Worm (Caenorhabditis elegans): ENCODE data around the gene nhr-57.

DNA sequence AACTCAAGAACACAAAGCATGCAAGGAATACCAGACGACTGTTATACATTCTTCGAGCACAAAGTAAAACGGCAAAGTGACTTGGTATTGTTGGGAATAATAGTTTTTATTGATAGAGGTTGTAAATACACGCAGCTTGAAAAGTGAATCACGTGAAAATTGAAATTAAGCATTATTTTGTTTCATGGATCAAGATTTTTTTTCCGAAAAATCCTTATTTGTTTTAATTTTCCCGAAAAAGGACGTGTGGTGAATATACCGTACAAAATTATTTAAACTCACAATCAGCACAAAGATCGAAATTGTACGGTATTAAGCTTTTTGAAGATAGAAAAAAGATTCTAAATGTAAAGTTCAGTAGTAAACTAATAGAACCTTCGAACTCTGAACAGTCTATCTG, 21.8 kb upstream of the nhr-57 start, which contains the start of gene clc-18:
- TF ChIP-seq lin-38 (GFP tag; IDR thresholded peaks at IDR 0.05) (no peak), mdl-1 (tag; optimal IDR thresholded peaks at IDR 0.05) (no peak), jun-1 (tag; optimal IDR thresholded peaks at IDR 0.05) (no peak), zip-2 (tag; optimal IDR thresholded peaks at IDR 0.05) (no peak), lin-1 (GFP tag; IDR thresholded peaks at IDR 0.05) (no peak)
